Fruit fly (Drosophila melanogaster) whole organism, embryonic: ENCODE data around the gene CG14339.
A peak's percentile ranks its signal among the peaks of the same experiment; 100 is the strongest.

Experiments used
- Abd-B ChIP-seq: fragments of 200-800 bp; sonication (Bioruptor generic); optimal IDR thresholded peaks from 2 replicates; lab custom pipeline; 2018; ENCODE audit warnings: missing biosample characterization, mild to moderate bottlenecking, missing genetic modification characterization, moderate library complexity
- Ada2b ChIP-seq: fragments of 200-800 bp; sonication (Bioruptor generic); IDR thresholded peaks from 2 replicates; pipeline ENCODE4 v1.3.6; 2022; ENCODE audit warnings: missing biosample characterization, missing genetic modification characterization
- Atf6 ChIP-seq: fragments of 200-800 bp; sonication (Bioruptor generic); IDR thresholded peaks from 2 replicates; pipeline ENCODE4 v1.3.6; 2022; ENCODE audit warnings: missing biosample characterization, missing genetic modification characterization
- CG10321 ChIP-seq: fragments of 200-800 bp; sonication (Bioruptor generic); IDR thresholded peaks from 2 replicates; pipeline ENCODE4 v1.3.6; 2022; ENCODE audit warnings: missing biosample characterization, missing genetic modification characterization
- CG11093 ChIP-seq: fragments of 200-800 bp; sonication (Bioruptor generic); IDR thresholded peaks from 3 replicates; pipeline ENCODE4 v1.3.6; 2022; ENCODE audit warnings: missing biosample characterization, missing genetic modification characterization
- CG11695 ChIP-seq: fragments of 200-800 bp; sonication (Bioruptor generic); IDR thresholded peaks from 3 replicates; pipeline ENCODE4 v1.3.6; 2022; ENCODE audit warnings: missing biosample characterization, missing genetic modification characterization
- CG14014 ChIP-seq: fragments of 200-800 bp; sonication (Bioruptor generic); IDR thresholded peaks from 2 replicates; pipeline ENCODE4 v1.3.6; 2022; ENCODE audit warnings: missing biosample characterization, missing genetic modification characterization
- CG17328 ChIP-seq: fragments of 200-800 bp; sonication (Bioruptor generic); IDR thresholded peaks from 2 replicates; pipeline ENCODE4 v1.3.6; 2022; ENCODE audit warnings: missing biosample characterization, missing genetic modification characterization
- CG17612 ChIP-seq: fragments of 200-800 bp; sonication (Bioruptor generic); IDR thresholded peaks from 2 replicates; pipeline ENCODE4 v1.3.6; 2022; ENCODE audit warnings: missing biosample characterization, missing genetic modification characterization
- CG18476 ChIP-seq: fragments of 200-800 bp; sonication (Bioruptor generic); optimal IDR thresholded peaks from 2 replicates; lab custom pipeline; 2016; ENCODE audit warnings: missing biosample characterization, mild to moderate bottlenecking, missing genetic modification characterization
- CG2875 ChIP-seq: fragments of 200-800 bp; sonication (Bioruptor generic); optimal IDR thresholded peaks from 2 replicates; lab custom pipeline; 2017; ENCODE audit warnings: missing biosample characterization, mild to moderate bottlenecking, missing genetic modification characterization, missing genetic modification reagents
- CG30431 ChIP-seq: fragments of 200-800 bp; sonication (Bioruptor generic); optimal IDR thresholded peaks from 2 replicates; lab custom pipeline; 2017; ENCODE audit warnings: missing biosample characterization, missing genetic modification characterization
- CG31388 ChIP-seq: fragments of 200-800 bp; sonication (Bioruptor generic); optimal IDR thresholded peaks from 2 replicates; lab custom pipeline; 2016; ENCODE audit warnings: missing biosample characterization, missing genetic modification characterization
- CG32767 ChIP-seq: fragments of 200-800 bp; sonication (Bioruptor generic); IDR thresholded peaks from 2 replicates; pipeline ENCODE4 v1.3.6; 2022; ENCODE audit warnings: missing biosample characterization, missing genetic modification characterization
- CG33557 ChIP-seq: fragments of 200-800 bp; sonication (Bioruptor generic); optimal IDR thresholded peaks from 2 replicates; lab custom pipeline; 2019; ENCODE audit warnings: missing biosample characterization, mild to moderate bottlenecking, missing genetic modification characterization, moderate library complexity
- CG34422 ChIP-seq: fragments of 200-800 bp; sonication (Bioruptor generic); IDR thresholded peaks from 3 replicates; pipeline ENCODE4 v1.3.6; 2022; ENCODE audit warnings: missing biosample characterization, missing genetic modification characterization
- CG42726 ChIP-seq: fragments of 200-800 bp; sonication (Bioruptor generic); IDR thresholded peaks from 2 replicates; pipeline ENCODE4 v1.3.6; 2022; ENCODE audit warnings: missing biosample characterization, missing genetic modification characterization; ENCODE audit not compliant: partially characterized antibody
- CG4282 ChIP-seq: fragments of 200-800 bp; sonication (Bioruptor generic); optimal IDR thresholded peaks from 2 replicates; lab custom pipeline; 2016; ENCODE audit warnings: missing biosample characterization, missing genetic modification characterization
- CG4328 ChIP-seq: fragments of 200-800 bp; sonication (Bioruptor generic); optimal IDR thresholded peaks from 3 replicates; lab custom pipeline; 2017; ENCODE audit warnings: missing biosample characterization, missing genetic modification reagents, missing genetic modification characterization
- CG4707 ChIP-seq: fragments of 200-800 bp; sonication (Bioruptor generic); optimal IDR thresholded peaks from 2 replicates; lab custom pipeline; 2018; ENCODE audit warnings: missing biosample characterization, mild to moderate bottlenecking, missing genetic modification characterization, moderate library complexity
- CG6689 ChIP-seq: fragments of 200-800 bp; sonication (Bioruptor generic); IDR thresholded peaks from 2 replicates; pipeline ENCODE4 v1.3.6; 2022; ENCODE audit warnings: missing biosample characterization, missing genetic modification characterization
- CG8290 ChIP-seq, 3 experiments: fragments of 200-800 bp; sonication (Bioruptor generic); optimal IDR thresholded peaks; 2 replicates each; lab custom pipeline; 2016 to 2019; ENCODE audit warnings: missing biosample characterization in 3 of 3, missing genetic modification characterization in 3 of 3, mild to moderate bottlenecking in 2 of 3, moderate library complexity in 1 of 3
- CG9797 ChIP-seq: fragments of 200-800 bp; sonication (Bioruptor generic); optimal IDR thresholded peaks from 3 replicates; lab custom pipeline; 2018; ENCODE audit warnings: missing biosample characterization, mild to moderate bottlenecking, missing genetic modification characterization
- CrebB ChIP-seq: fragments of 200-800 bp; sonication (Bioruptor generic); optimal IDR thresholded peaks from 3 replicates; lab custom pipeline; 2018; ENCODE audit warnings: missing biosample characterization, mild to moderate bottlenecking, missing genetic modification characterization
- Dad ChIP-seq: fragments of 200-800 bp; sonication (Bioruptor generic); optimal IDR thresholded peaks from 3 replicates; lab custom pipeline; 2016; ENCODE audit warnings: missing biosample characterization, missing genetic modification characterization
- Doc3 ChIP-seq: fragments of 200-800 bp; sonication (Bioruptor generic); IDR thresholded peaks from 3 replicates; pipeline ENCODE4 v1.3.6; 2022; ENCODE audit warnings: missing biosample characterization, missing genetic modification characterization; ENCODE audit not compliant: partially characterized antibody
- E2f2 ChIP-seq: fragments of 200-800 bp; sonication (Bioruptor generic); IDR thresholded peaks from 2 replicates; pipeline ENCODE4 v1.3.6; 2022; ENCODE audit warnings: missing biosample characterization, missing genetic modification characterization
- Gug ChIP-seq: fragments of 200-800 bp; sonication (Bioruptor generic); IDR thresholded peaks from 4 replicates; pipeline ENCODE4 v1.3.6; 2022; ENCODE audit warnings: missing biosample characterization, missing genetic modification characterization
- H2.0 ChIP-seq: fragments of 200-800 bp; sonication (Bioruptor generic); IDR thresholded peaks from 2 replicates; pipeline ENCODE4 v1.3.6; 2022; ENCODE audit warnings: missing biosample characterization, missing genetic modification characterization
- Kr ChIP-seq: fragments of 200-800 bp; sonication (Bioruptor generic); optimal IDR thresholded peaks from 2 replicates; lab custom pipeline; 2017; ENCODE audit warnings: missing biosample characterization, mild to moderate bottlenecking, missing genetic modification characterization
- Lpt ChIP-seq: fragments of >200 bp; optimal IDR thresholded peaks from 2 replicates; lab custom pipeline; 2018; ENCODE audit warnings: missing biosample characterization, missing genetic modification characterization
- Med ChIP-seq: fragments of 200-800 bp; sonication (Bioruptor generic); peaks from one replicate; lab custom pipeline; 2016; ENCODE audit warnings: missing biosample characterization, missing genetic modification characterization, mild to moderate bottlenecking, inconsistent platforms, moderate library complexity
- Oli ChIP-seq: fragments of 200-800 bp; sonication (Bioruptor generic); optimal IDR thresholded peaks from 2 replicates; lab custom pipeline; 2018; ENCODE audit warnings: missing biosample characterization, mild to moderate bottlenecking, missing genetic modification characterization, moderate library complexity
- Scr ChIP-seq: fragments of 200-800 bp; sonication (Bioruptor generic); IDR thresholded peaks from 2 replicates; pipeline ENCODE4 v1.3.6; 2022; ENCODE audit warnings: missing biosample characterization, missing genetic modification characterization; ENCODE audit not compliant: partially characterized antibody
- Six4 ChIP-seq: fragments of 200-800 bp; sonication (Bioruptor generic); optimal IDR thresholded peaks from 2 replicates; lab custom pipeline; 2016; ENCODE audit warnings: missing biosample characterization, missing genetic modification characterization
- Sry-δ ChIP-seq: fragments of 200-800 bp; sonication (Bioruptor generic); optimal IDR thresholded peaks from 2 replicates; lab custom pipeline; 2016; ENCODE audit warnings: missing biosample characterization, missing genetic modification characterization
- Taf1 ChIP-seq: fragments of 200-800 bp; sonication (Bioruptor generic); IDR thresholded peaks from 2 replicates; pipeline ENCODE4 v1.3.6; 2022; ENCODE audit warnings: missing biosample characterization, missing genetic modification characterization
- Vsx1 ChIP-seq: fragments of 200-800 bp; sonication (Bioruptor generic); optimal IDR thresholded peaks from 2 replicates; lab custom pipeline; 2017; ENCODE audit warnings: missing biosample characterization, mild to moderate bottlenecking, missing genetic modification characterization, missing genetic modification reagents
- bsh ChIP-seq, 2 experiments: fragments of 200-800 bp; sonication (Bioruptor generic); optimal IDR thresholded peaks; 2 replicates each; lab custom pipeline; 2017 to 2018; ENCODE audit warnings: mild to moderate bottlenecking in 2 of 2, missing biosample characterization in 2 of 2, missing genetic modification characterization in 2 of 2, moderate library complexity in 1 of 2
- cas ChIP-seq: fragments of 200-800 bp; sonication (Bioruptor generic); IDR thresholded peaks from 2 replicates; pipeline ENCODE4 v1.3.6; 2022; ENCODE audit warnings: missing biosample characterization, missing genetic modification characterization
- da ChIP-seq: fragments of 200-800 bp; sonication (Bioruptor generic); optimal IDR thresholded peaks from 2 replicates; lab custom pipeline; 2016; ENCODE audit warnings: missing biosample characterization, missing genetic modification characterization
- dimm ChIP-seq: fragments of 200-800 bp; sonication (Bioruptor generic); IDR thresholded peaks from 2 replicates; pipeline ENCODE4 v1.3.6; 2022; ENCODE audit warnings: missing biosample characterization, missing genetic modification characterization
- esg ChIP-seq: fragments of 200-800 bp; sonication (Bioruptor generic); conservative IDR thresholded peaks from 2 replicates; pipeline ENCODE4 v1.3.6; 2022; ENCODE audit warnings: missing biosample characterization, missing genetic modification characterization
- eve ChIP-seq, 2 experiments: fragments of >200 bp; optimal IDR thresholded peaks; 2 replicates each; lab custom pipeline; 2017; ENCODE audit warnings: missing biosample characterization in 2 of 2, missing genetic modification characterization in 2 of 2
- gfzf ChIP-seq: fragments of 200-800 bp; sonication (Bioruptor generic); optimal IDR thresholded peaks from 2 replicates; lab custom pipeline; 2016; ENCODE audit warnings: missing biosample characterization, mild to moderate bottlenecking, missing genetic modification characterization, moderate library complexity
- luna ChIP-seq: fragments of 200-800 bp; sonication (Bioruptor generic); optimal IDR thresholded peaks from 2 replicates; lab custom pipeline; 2016; ENCODE audit warnings: missing biosample characterization, missing genetic modification characterization
- pho ChIP-seq: fragments of 200-800 bp; sonication (Bioruptor generic); optimal IDR thresholded peaks from 2 replicates; lab custom pipeline; 2016; ENCODE audit warnings: missing biosample characterization, missing genetic modification characterization
- ro ChIP-seq: fragments of 200-800 bp; sonication (Bioruptor generic); IDR thresholded peaks from 2 replicates; pipeline ENCODE4 v1.3.6; 2022; ENCODE audit warnings: missing biosample characterization, missing genetic modification characterization
- sna ChIP-seq: fragments of 200-800 bp; sonication (Bioruptor generic); IDR thresholded peaks from 2 replicates; pipeline ENCODE4 v1.3.6; 2022; ENCODE audit warnings: missing biosample characterization, missing genetic modification characterization; ENCODE audit not compliant: partially characterized antibody
- tna ChIP-seq: fragments of 200-800 bp; sonication (Bioruptor generic); IDR thresholded peaks from 2 replicates; pipeline ENCODE4 v1.3.6; 2022; ENCODE audit warnings: missing biosample characterization, missing genetic modification characterization; ENCODE audit not compliant: partially characterized antibody
- toy ChIP-seq: fragments of 200-800 bp; sonication (Bioruptor generic); IDR thresholded peaks from 2 replicates; pipeline ENCODE4 v1.3.6; 2022; ENCODE audit warnings: missing biosample characterization, missing genetic modification characterization

The CG14339 gene

DNA sequence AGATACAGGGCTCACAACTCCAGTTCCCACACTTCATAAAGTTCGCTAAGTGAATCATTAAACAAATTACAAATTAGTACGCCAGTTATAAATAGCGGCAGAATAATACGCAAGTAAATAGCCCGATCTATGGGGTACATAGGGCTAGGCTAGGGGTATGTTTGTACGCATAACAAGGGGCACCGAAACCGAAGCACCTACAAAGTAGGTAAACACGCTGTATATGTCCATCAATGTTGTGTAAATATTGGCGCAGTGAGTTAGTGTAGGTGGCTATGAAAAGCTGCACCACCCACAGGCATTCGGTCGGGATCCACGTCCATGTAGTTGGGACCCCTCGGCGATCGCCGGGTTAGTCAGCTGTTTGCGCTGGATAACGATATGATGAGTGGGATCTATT is 36.2 kb upstream of the CG14339 start (continued):
- TF ChIP-seq CG31388 (GFP tag; lab: Kevin White, UChicago): peak; percentile 75
- TF ChIP-seq Dad (GFP tag; lab: Kevin White, UChicago): peak; percentile 90
- TF ChIP-seq Sry-δ (GFP tag; lab: Kevin White, UChicago): peak; percentile 69
- TF ChIP-seq bsh (GFP tag; optimal IDR thresholded peaks at IDR 0.05; lab: Kevin White, UChicago): peak; percentile 30 to 95
- TF ChIP-seq CG2875 (GFP tag; lab: Kevin White, UChicago): peak; percentile 99
- TF ChIP-seq Med (GFP tag; lab: Kevin White, UChicago): peak; percentile 99
- TF ChIP-seq dimm (GFP tag; lab: Robert Waterston, UW): peak; percentile 81; the same call in 1 of the 2 replicates
- TF ChIP-seq cas (GFP tag; lab: Robert Waterston, UW): peak; percentile 45; the same call in 1 of the 2 replicates
- TF ChIP-seq eve (GFP tag; optimal IDR thresholded peaks at IDR 0.05; lab: Kevin White, UChicago): no peak
- TF ChIP-seq Oli: peak; percentile 71
- TF ChIP-seq Vsx1 (GFP tag; lab: Kevin White, UChicago): peak; percentile 97
- peak; percentile 79 for TF ChIP-seq CG32767 (GFP tag; lab: Robert Waterston, UW)
- TF ChIP-seq CG4707 (GFP tag; lab: Kevin White, UChicago): peak; percentile 95
- peak; percentile 70 for TF ChIP-seq H2.0 (GFP tag; lab: Robert Waterston, UW)
- peak; percentile 97 for TF ChIP-seq CG33557 (GFP tag; lab: Kevin White, UChicago)
- peak; percentile 93 for TF ChIP-seq CG11695 (GFP tag; lab: Robert Waterston, UW)
- TF ChIP-seq Abd-B: peak; percentile 4
- peak; percentile 89 for TF ChIP-seq CG4282
- TF ChIP-seq Six4 (GFP tag; lab: Kevin White, UChicago): peak; percentile 93
- TF ChIP-seq CG17612 (GFP tag; lab: Robert Waterston, UW): peak; percentile 70
- peak; percentile 80 for TF ChIP-seq Taf1 (GFP tag; lab: Robert Waterston, UW)
- TF ChIP-seq Atf6: peak; percentile 91
- no peak for TF ChIP-seq Doc3 (GFP tag; lab: Robert Waterston, UW)
- TF ChIP-seq CG30431 (GFP tag; lab: Kevin White, UChicago): peak; percentile 82
- TF ChIP-seq Scr (GFP tag; lab: Robert Waterston, UW): no peak
- TF ChIP-seq sna (GFP tag; lab: Robert Waterston, UW): no peak
- no peak for TF ChIP-seq Lpt
- peak; percentile 86 for TF ChIP-seq toy (GFP tag; lab: Robert Waterston, UW)
- peak; percentile 66 for TF ChIP-seq CG10321 (GFP tag; lab: Robert Waterston, UW)
- peak; percentile 96 for TF ChIP-seq CrebB (tag; lab: Kevin White, UChicago)
- peak; percentile 95 for TF ChIP-seq CG4328
- peak; percentile 44; the same call in 1 of the 4 replicates for TF ChIP-seq Gug (GFP tag; lab: Robert Waterston, UW)
- TF ChIP-seq luna (GFP tag; lab: Kevin White, UChicago): peak; percentile 66
- peak; percentile 93 for TF ChIP-seq pho
- TF ChIP-seq tna: no peak
- peak; percentile 86 for TF ChIP-seq CG17328 (GFP tag; lab: Robert Waterston, UW)
- TF ChIP-seq CG6689 (GFP tag; lab: Robert Waterston, UW): peak; percentile 87
- peak; percentile 78 for TF ChIP-seq Ada2b (GFP tag; lab: Robert Waterston, UW)
- peak; percentile 59 for TF ChIP-seq ro (GFP tag; lab: Robert Waterston, UW)
- TF ChIP-seq CG14014 (GFP tag; lab: Robert Waterston, UW): peak; percentile 89
- peak; percentile 82 for TF ChIP-seq CG11093 (GFP tag; lab: Robert Waterston, UW)
- peak; percentile 74 for TF ChIP-seq E2f2 (GFP tag; lab: Robert Waterston, UW)
- peak; percentile 95 for TF ChIP-seq CG8290 (GFP tag; optimal IDR thresholded peaks at IDR 0.05; lab: Kevin White, UChicago)
- TF ChIP-seq CG8290 (tag; optimal IDR thresholded peaks at IDR 0.05; lab: Kevin White, UChicago): peak; percentile 97 to 98
- TF ChIP-seq esg: peak; percentile 32; the same call in 1 of the 2 replicates
- peak; percentile 22 for TF ChIP-seq gfzf (GFP tag; lab: Kevin White, UChicago)
- no peak for TF ChIP-seq CG42726 (GFP tag; lab: Robert Waterston, UW)
- TF ChIP-seq da (GFP tag; lab: Kevin White, UChicago): peak; percentile 89
- peak; percentile 98 for TF ChIP-seq Kr
- peak; percentile 59 for TF ChIP-seq CG9797 (GFP tag; lab: Kevin White, UChicago)
- TF ChIP-seq CG18476 (GFP tag; lab: Kevin White, UChicago): peak; percentile 87
- peak; percentile 42; the same call in 1 of the 3 replicates for TF ChIP-seq CG34422 (GFP tag; lab: Robert Waterston, UW)
